Worm (Caenorhabditis elegans): Measurements from ENCODE around the gene srh-80.
"Not testable (repeated sequence)": the region's sequence is repeated elsewhere in the genome, so short reads cannot be mapped to it uniquely, and the experiment has no call there.

The srh-80 gene

ce11 chrV:212687-213086, 7.0 kb upstream of the srh-80 start, which contains the start of gene DC2.5:
Gene DC2.5, minus strand, starts transcription at chrV:212787.
- TF ChIP-seq nhr-6, skn-1, gmeb-1 (tag; optimal IDR thresholded peaks at IDR 0.05): not testable (repeated sequence)

- TF ChIP-seq sma-3 (GFP tag; optimal IDR thresholded peaks at IDR 0.05) = no peak
- TF ChIP-seq lin-11 (tag; optimal IDR thresholded peaks at IDR 0.05) = no peak
- TF ChIP-seq ama-1 (optimal IDR thresholded peaks at IDR 0.05) = no peak
- TF ChIP-seq dmd-4 (tag; optimal IDR thresholded peaks at IDR 0.05) = no peak
- no peak for TF ChIP-seq unc-55 (GFP tag; optimal IDR thresholded peaks at IDR 0.05)
- TF ChIP-seq F13H6.1 (tag; optimal IDR thresholded peaks at IDR 0.05) = no peak
- no peak for TF ChIP-seq nhr-237 (tag; optimal IDR thresholded peaks at IDR 0.05)
- TF ChIP-seq ceh-16 (tag; optimal IDR thresholded peaks at IDR 0.05) = no peak
- TF ChIP-seq mdl-1 (tag; optimal IDR thresholded peaks at IDR 0.05) = no peak
- no peak for TF ChIP-seq Y55F3AM.14 (GFP tag; optimal IDR thresholded peaks at IDR 0.05)
- no peak for TF ChIP-seq snpc-4 (tag; optimal IDR thresholded peaks at IDR 0.05)
- TF ChIP-seq blmp-1 (tag; optimal IDR thresholded peaks at IDR 0.05; ENCODE audit: insufficient read depth) = no peak
Measured at ce11 chrV:215697-216096, 4.0 kb upstream of the srh-80 start.

ce11 chrV:216847-217246, 2.9 kb upstream of the srh-80 start, which contains the start of gene srh-78:
Gene srh-78, plus strand, starts transcription at chrV:217147.
- TF ChIP-seq unc-55 (GFP tag; optimal IDR thresholded peaks at IDR 0.05) = no peak
- no peak for TF ChIP-seq nhr-129 (tag; optimal IDR thresholded peaks at IDR 0.05)
- no peak for TF ChIP-seq gmeb-1 (tag; optimal IDR thresholded peaks at IDR 0.05)
- TF ChIP-seq mab-5 (tag; optimal IDR thresholded peaks at IDR 0.05) = no peak
- no peak for TF ChIP-seq nhr-11 (tag; optimal IDR thresholded peaks at IDR 0.05)
- TF ChIP-seq mbf-1 (tag; optimal IDR thresholded peaks at IDR 0.05) = no peak
- no peak for TF ChIP-seq F13H6.1 (tag; optimal IDR thresholded peaks at IDR 0.05)
- no peak for TF ChIP-seq sem-4 (tag; optimal IDR thresholded peaks at IDR 0.05)
- TF ChIP-seq ceh-16 (tag; optimal IDR thresholded peaks at IDR 0.05) = no peak
- no peak for TF ChIP-seq nhr-10 (tag; optimal IDR thresholded peaks at IDR 0.05)
- TF ChIP-seq lsy-2 (tag; optimal IDR thresholded peaks at IDR 0.05) = no peak

ce11 chrV:234572-234971, 14.8 kb downstream of the srh-80 start, which contains the start of gene kin-33:
Gene kin-33, minus strand, starts transcription at chrV:234672.
- TF ChIP-seq lin-13 (GFP tag; optimal IDR thresholded peaks at IDR 0.05) (no peak), peb-1 (tag; optimal IDR thresholded peaks at IDR 0.05) (no peak), nhr-77 (tag; optimal IDR thresholded peaks at IDR 0.05) (no peak), fos-1 (tag; optimal IDR thresholded peaks at IDR 0.05) (no peak), nhr-25 (tag; optimal IDR thresholded peaks at IDR 0.05) (no peak), ama-1 (optimal IDR thresholded peaks at IDR 0.05) (no peak), gmeb-1 (tag; optimal IDR thresholded peaks at IDR 0.05) (no peak), ceh-82 (tag; optimal IDR thresholded peaks at IDR 0.05) (no peak)

ce11 chrV:237012-237411, 17.3 kb downstream of the srh-80 start:
- TF ChIP-seq fos-1 (tag; optimal IDR thresholded peaks at IDR 0.05) (no peak), F13H6.1 (tag; optimal IDR thresholded peaks at IDR 0.05) (no peak)

- no peak for TF ChIP-seq ztf-11 (tag; optimal IDR thresholded peaks at IDR 0.05)
- TF ChIP-seq ztf-4 (tag; optimal IDR thresholded peaks at IDR 0.05) = no peak
- TF ChIP-seq Y55F3AM.14 (GFP tag; optimal IDR thresholded peaks at IDR 0.05) = no peak
- no peak for TF ChIP-seq aly-2 (tag; optimal IDR thresholded peaks at IDR 0.05)
- no peak for TF ChIP-seq sem-4 (tag; optimal IDR thresholded peaks at IDR 0.05)
- no peak for TF ChIP-seq egl-27 (tag; optimal IDR thresholded peaks at IDR 0.05)
- TF ChIP-seq unc-62 (GFP tag; optimal IDR thresholded peaks at IDR 0.05) = no peak
- no peak for TF ChIP-seq blmp-1 (tag; optimal IDR thresholded peaks at IDR 0.05; ENCODE audit: insufficient read depth)
- no peak for TF ChIP-seq nhr-129 (tag; optimal IDR thresholded peaks at IDR 0.05)
- TF ChIP-seq zag-1 (tag; optimal IDR thresholded peaks at IDR 0.05) = no peak
- no peak for TF ChIP-seq snpc-4 (tag; optimal IDR thresholded peaks at IDR 0.05)
- TF ChIP-seq nhr-11 (tag; optimal IDR thresholded peaks at IDR 0.05) = no peak
- no peak for TF ChIP-seq dmd-4 (tag; optimal IDR thresholded peaks at IDR 0.05)
- no peak for TF ChIP-seq ceh-16 (tag; optimal IDR thresholded peaks at IDR 0.05)
Measured at ce11 chrV:238094-238493, 18.4 kb downstream of the srh-80 start, which contains the start of gene R02C2.1. Gene R02C2.1, minus strand, starts transcription at chrV:238194.
